Fruit fly (Drosophila melanogaster) Kc167 (cell line): ENCODE data around the gene RpS10a.

Source experiments
- Myc ChIP-seq: fragments of >200 bp; optimal IDR thresholded peaks from 2 replicates; lab custom pipeline; 2017; ENCODE audit warnings: missing external identifiers
- Sin3A ChIP-seq: fragments of >200 bp; optimal IDR thresholded peaks from 2 replicates; lab custom pipeline; 2018; ENCODE audit warnings: missing external identifiers
- h ChIP-seq: fragments of >200 bp; optimal IDR thresholded peaks from 3 replicates; lab custom pipeline; 2018; ENCODE audit warnings: missing external identifiers
- insv ChIP-seq: fragments of >200 bp; optimal IDR thresholded peaks from 3 replicates; lab custom pipeline; 2018; ENCODE audit warnings: missing external identifiers
- psq ChIP-seq: fragments of >200 bp; optimal IDR thresholded peaks from 2 replicates; lab custom pipeline; 2017; ENCODE audit warnings: missing external identifiers
- ttk ChIP-seq: sonication (Bioruptor generic); optimal IDR thresholded peaks from 2 replicates; lab custom pipeline; 2017; ENCODE audit warnings: missing external identifiers

The RpS10a gene

dm6 chr3R:27621861-27622260, 30.7 kb upstream of the RpS10a start:
- no peak for TF ChIP-seq psq
- no peak for TF ChIP-seq Myc
- no peak for TF ChIP-seq Sin3A
- no peak for TF ChIP-seq h (lab: Kevin White, UChicago)
- no peak for TF ChIP-seq ttk (lab: Kevin White, UChicago)
- TF ChIP-seq insv (lab: Kevin White, UChicago) = no peak

DNA sequence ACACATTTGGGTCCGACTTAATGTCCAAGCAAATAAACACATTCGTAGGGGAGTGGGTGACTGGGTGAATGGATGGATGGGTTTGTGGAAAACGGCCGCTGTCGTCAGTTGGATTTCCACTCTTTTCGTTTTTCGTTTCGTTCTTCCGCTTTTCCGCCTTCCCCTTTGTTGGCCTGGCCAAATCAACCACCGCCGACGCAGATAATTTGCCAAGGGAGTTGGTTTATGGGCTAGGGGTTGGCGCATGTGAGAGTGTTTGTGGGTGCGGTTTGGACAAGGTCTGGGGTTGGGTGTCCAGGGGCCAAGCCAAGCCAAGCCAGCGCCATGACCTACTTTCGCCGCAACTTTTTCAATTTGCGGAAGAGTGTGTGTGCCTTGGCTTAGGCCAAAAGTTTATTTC, 29.6 kb upstream of the RpS10a start:
- TF ChIP-seq ttk (lab: Kevin White, UChicago) (no peak), insv (lab: Kevin White, UChicago) (no peak), h (lab: Kevin White, UChicago) (no peak), psq (no peak), Myc (no peak), Sin3A (no peak)

DNA sequence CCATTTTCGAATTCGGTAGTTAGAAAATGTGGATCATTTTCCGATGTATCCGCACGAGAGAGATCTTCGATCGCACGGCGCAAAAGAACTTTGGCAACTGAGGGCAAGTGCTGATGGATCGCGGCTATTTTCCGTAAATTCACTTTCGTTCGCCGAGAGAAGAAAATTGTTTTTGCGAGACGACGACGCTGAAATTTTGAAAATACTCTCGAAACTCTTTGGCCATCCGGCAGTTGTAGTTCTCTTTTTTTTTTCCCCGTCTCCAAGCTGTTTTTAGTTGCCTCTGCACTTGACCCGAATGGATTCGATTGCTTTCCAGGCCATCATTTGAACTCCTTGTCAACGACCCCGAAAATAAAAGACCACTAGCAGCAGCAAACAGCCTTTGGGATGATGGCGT, 26.6 kb upstream of the RpS10a start, which contains the start of gene CG5612:
Gene CG5612 (minus strand): TSS at position 101 of the 400 bp plus-strand sequence.
- TF ChIP-seq psq (no peak), ttk (lab: Kevin White, UChicago) (no peak), Sin3A (no peak), h (lab: Kevin White, UChicago) (no peak), Myc (no peak), insv (lab: Kevin White, UChicago) (no peak)

DNA sequence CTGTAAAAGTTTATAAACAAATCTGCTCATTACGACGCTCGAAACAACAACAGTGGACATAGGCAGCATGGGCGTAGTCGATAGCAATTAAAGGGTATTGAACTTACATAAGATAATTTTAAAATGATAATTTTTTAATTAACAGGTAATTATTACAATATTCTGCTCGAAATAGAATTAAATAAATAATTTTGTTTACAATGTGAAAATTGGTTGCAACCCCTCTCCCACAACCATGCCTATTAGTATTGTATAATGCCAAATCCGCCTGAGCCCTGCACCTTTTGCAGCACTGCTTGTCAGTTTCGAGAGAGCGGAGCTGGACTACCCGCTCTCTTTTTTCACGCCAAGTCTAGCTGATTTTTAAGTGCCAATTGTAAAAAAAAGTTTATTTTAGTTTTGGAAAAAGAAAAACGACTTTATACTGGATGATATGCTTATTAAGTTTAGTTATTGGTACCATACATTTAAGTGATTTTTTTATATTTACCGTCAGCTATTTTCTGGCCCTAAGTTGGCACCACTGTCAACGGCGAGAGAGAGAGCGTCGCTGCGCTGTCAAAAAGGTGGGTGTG, 16.5 kb upstream of the RpS10a start, which contains the start of the genes CG5611 and Mtl:
Gene CG5611 (minus strand): TSS at position 51 of the 575 bp plus-strand sequence.
Gene Mtl (plus strand): TSS at position 403 of the 575 bp plus-strand sequence.
- no peak for TF ChIP-seq psq
- TF ChIP-seq ttk (lab: Kevin White, UChicago) = no peak
- TF ChIP-seq Myc = no peak
- TF ChIP-seq h (lab: Kevin White, UChicago) = no peak
- no peak for TF ChIP-seq insv (lab: Kevin White, UChicago)
- no peak for TF ChIP-seq Sin3A

DNA sequence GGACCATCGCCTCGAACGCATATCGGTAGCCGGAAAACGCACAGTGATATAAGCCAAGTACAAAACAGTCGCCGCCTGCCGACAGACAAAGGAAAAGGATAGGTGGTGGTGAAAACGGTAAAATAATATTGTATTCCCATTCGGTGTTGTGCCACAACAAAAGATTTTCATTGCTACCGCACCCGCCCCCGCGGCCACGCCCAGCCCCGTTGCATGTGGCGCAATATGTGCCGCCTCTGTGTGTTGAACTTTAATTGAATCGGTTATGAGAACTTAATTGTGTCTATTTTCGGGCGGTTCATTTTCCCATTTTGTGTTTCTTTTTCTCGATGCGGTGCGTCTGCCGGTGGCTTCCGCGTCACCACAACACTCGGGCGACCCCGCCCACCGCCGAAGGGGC, 15.8 kb upstream of the RpS10a start:
- TF ChIP-seq h (lab: Kevin White, UChicago) (no peak), insv (lab: Kevin White, UChicago) (no peak), psq (no peak), ttk (lab: Kevin White, UChicago) (no peak), Myc (no peak), Sin3A (no peak)

dm6 chr3R:27637264-27637860, 15.2 kb upstream of the RpS10a start:
- no peak for TF ChIP-seq Sin3A

- TF ChIP-seq psq = no peak
- TF ChIP-seq Myc = no peak
- TF ChIP-seq h (lab: Kevin White, UChicago) = no peak
- no peak for TF ChIP-seq ttk (lab: Kevin White, UChicago)
- no peak for TF ChIP-seq Sin3A
- no peak for TF ChIP-seq insv (lab: Kevin White, UChicago)
Measured at dm6 chr3R:27643080-27643479, 9.5 kb upstream of the RpS10a start.

- TF ChIP-seq Myc (no peak), psq (no peak)
Measured at dm6 chr3R:27647817-27648216, 4.7 kb upstream of the RpS10a start.

DNA sequence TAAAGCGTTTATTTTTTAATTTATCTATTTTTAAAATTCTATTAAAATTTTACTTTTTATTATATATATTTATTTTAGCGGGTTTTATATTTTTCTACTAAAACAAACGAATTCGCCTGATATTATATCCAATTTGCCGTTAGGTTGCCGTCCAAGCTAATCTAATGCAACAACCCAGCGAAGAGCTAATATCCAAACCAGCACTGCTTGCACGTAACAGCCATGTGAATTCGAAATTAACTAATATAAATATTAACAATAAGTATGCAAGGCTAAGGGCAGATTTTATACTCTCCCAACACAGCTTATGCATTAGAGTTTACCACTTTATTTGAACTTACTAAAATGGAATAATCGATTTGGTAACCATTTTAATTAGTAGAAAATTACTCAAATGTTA, 850 bp upstream of the RpS10a start:
- TF ChIP-seq insv (lab: Kevin White, UChicago) (no peak), psq (no peak), Myc (no peak), Sin3A (no peak), ttk (lab: Kevin White, UChicago) (no peak), h (lab: Kevin White, UChicago) (no peak)

DNA sequence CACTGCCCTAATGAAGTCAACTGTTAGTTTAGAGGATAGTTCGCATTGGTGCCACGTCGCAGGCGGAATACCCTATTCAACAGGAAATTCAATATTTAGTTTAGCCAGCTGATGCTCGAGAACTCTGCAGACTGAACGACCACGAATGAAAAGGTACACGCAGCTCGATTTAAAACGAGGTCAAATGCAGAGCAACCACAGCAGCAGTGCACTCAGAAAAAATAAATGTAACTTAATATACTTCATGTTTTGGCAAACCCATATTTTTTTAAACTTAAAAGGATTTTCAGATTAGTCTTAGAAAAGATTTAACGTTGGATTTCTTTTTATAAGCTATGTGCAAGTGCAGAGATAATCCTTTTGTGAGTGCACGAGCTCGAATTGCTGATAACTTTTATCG, 2.5 kb downstream of the RpS10a start:
- TF ChIP-seq Myc = no peak
- TF ChIP-seq insv (lab: Kevin White, UChicago) = no peak
- no peak for TF ChIP-seq h (lab: Kevin White, UChicago)
- no peak for TF ChIP-seq Sin3A
- no peak for TF ChIP-seq ttk (lab: Kevin White, UChicago)
- no peak for TF ChIP-seq psq

- TF ChIP-seq ttk (lab: Kevin White, UChicago) (no peak), Myc (no peak), h (lab: Kevin White, UChicago) (no peak), insv (lab: Kevin White, UChicago) (no peak), psq (no peak), Sin3A (no peak)
Measured at dm6 chr3R:27656686-27657535, 4.4 kb downstream of the RpS10a start, which contains the start of gene tau. Gene tau (minus strand): TSS chr3R:27656996.

dm6 chr3R:27660127-27660579, 7.6 kb downstream of the RpS10a start, which contains the start of gene Mlc1:
Gene Mlc1 (minus strand): TSS chr3R:27660177.
- TF ChIP-seq ttk (lab: Kevin White, UChicago) = no peak
- no peak for TF ChIP-seq Sin3A
- no peak for TF ChIP-seq h (lab: Kevin White, UChicago)
- TF ChIP-seq Myc = no peak

- TF ChIP-seq h (lab: Kevin White, UChicago) (no peak), ttk (lab: Kevin White, UChicago) (no peak), insv (lab: Kevin White, UChicago) (no peak), Sin3A (no peak), psq (no peak), Myc (no peak)
Measured at dm6 chr3R:27661389-27661788, 8.8 kb downstream of the RpS10a start.
